Fruit fly (Drosophila melanogaster) whole organism, pupa: ENCODE data around the gene CG14662.
A peak's percentile ranks its signal among the peaks of the same experiment; 100 is the strongest.

ENCODE experiments used
- CG10348 ChIP-seq: fragments of 200-800 bp; sonication (Bioruptor generic); IDR thresholded peaks from 2 replicates; pipeline ENCODE4 v1.3.6; 2022; ENCODE audit warnings: missing biosample characterization, missing genetic modification characterization
- CG12605 ChIP-seq: fragments of 200-800 bp; sonication (Bioruptor generic); IDR thresholded peaks from 2 replicates; pipeline ENCODE4 v1.3.6; 2022; ENCODE audit warnings: missing biosample characterization, missing genetic modification characterization
- CG13204 ChIP-seq: fragments of 200-800 bp; sonication (Bioruptor generic); optimal IDR thresholded peaks from 2 replicates; lab custom pipeline; 2018; ENCODE audit warnings: missing biosample characterization, mild to moderate bottlenecking, missing genetic modification characterization, moderate library complexity
- CG14655 ChIP-seq: fragments of 200-800 bp; sonication (Bioruptor generic); optimal IDR thresholded peaks from 3 replicates; lab custom pipeline; 2017; ENCODE audit warnings: mild to moderate bottlenecking, missing biosample characterization, missing genetic modification reagents, missing genetic modification characterization
- CG15710 ChIP-seq: fragments of 200-800 bp; sonication (Bioruptor generic); optimal IDR thresholded peaks from 2 replicates; lab custom pipeline; 2018; ENCODE audit warnings: missing biosample characterization, mild to moderate bottlenecking, missing genetic modification characterization, moderate library complexity
- CG17806 ChIP-seq: fragments of 200-800 bp; sonication (Bioruptor generic); optimal IDR thresholded peaks from 2 replicates; lab custom pipeline; 2018; ENCODE audit warnings: missing biosample characterization, mild to moderate bottlenecking, missing genetic modification characterization, moderate library complexity
- CG34367 ChIP-seq: fragments of 200-800 bp; sonication (Bioruptor generic); optimal IDR thresholded peaks from 2 replicates; lab custom pipeline; 2018; ENCODE audit warnings: missing biosample characterization, mild to moderate bottlenecking, missing genetic modification characterization
- CG4496 ChIP-seq: fragments of 200-800 bp; sonication (Bioruptor generic); IDR thresholded peaks from 3 replicates; pipeline ENCODE4 v1.3.6; 2022; ENCODE audit warnings: missing biosample characterization, missing genetic modification characterization
- CG8159 ChIP-seq: fragments of 200-800 bp; sonication (Bioruptor generic); optimal IDR thresholded peaks from 3 replicates; lab custom pipeline; 2018; ENCODE audit warnings: missing biosample characterization, mild to moderate bottlenecking, missing genetic modification characterization, moderate library complexity
- CG8301 ChIP-seq: fragments of 200-800 bp; sonication (Bioruptor generic); optimal IDR thresholded peaks from 2 replicates; lab custom pipeline; 2018; ENCODE audit warnings: missing biosample characterization, mild to moderate bottlenecking, missing genetic modification characterization
- CG9948 ChIP-seq: fragments of 200-800 bp; sonication (Bioruptor generic); optimal IDR thresholded peaks from 2 replicates; lab custom pipeline; 2018; ENCODE audit warnings: missing biosample characterization, mild to moderate bottlenecking, missing genetic modification characterization, moderate library complexity
- D1 ChIP-seq: fragments of 200-800 bp; sonication (Bioruptor generic); optimal IDR thresholded peaks from 2 replicates; lab custom pipeline; 2018; ENCODE audit warnings: missing biosample characterization, mild to moderate bottlenecking, missing genetic modification characterization, moderate library complexity
- EcR ChIP-seq: fragments of 200-800 bp; sonication (Bioruptor generic); optimal IDR thresholded peaks from 3 replicates; lab custom pipeline; 2019; ENCODE audit warnings: missing biosample characterization, missing genetic modification characterization, mild to moderate bottlenecking, moderate library complexity, missing genetic modification reagents
- Ets98B ChIP-seq: fragments of 200-800 bp; sonication (Bioruptor generic); IDR thresholded peaks from 2 replicates; pipeline ENCODE4 v1.3.6; 2022; ENCODE audit warnings: missing biosample characterization, missing genetic modification characterization
- Pif1A ChIP-seq: fragments of 200-800 bp; sonication (Bioruptor generic); optimal IDR thresholded peaks from 3 replicates; lab custom pipeline; 2016; ENCODE audit warnings: missing biosample characterization, missing genetic modification characterization
- Snoo ChIP-seq: fragments of 200-800 bp; sonication (Bioruptor generic); optimal IDR thresholded peaks from 3 replicates; lab custom pipeline; 2017; ENCODE audit warnings: missing biosample characterization, mild to moderate bottlenecking, missing genetic modification characterization, inconsistent platforms
- fd96Ca ChIP-seq: fragments of 200-800 bp; sonication (Bioruptor generic); IDR thresholded peaks from 3 replicates; pipeline ENCODE4 v1.3.6; 2022; ENCODE audit warnings: missing biosample characterization, missing genetic modification characterization
- gl ChIP-seq: fragments of 200-800 bp; sonication (Bioruptor generic); optimal IDR thresholded peaks from 2 replicates; lab custom pipeline; 2018; ENCODE audit warnings: missing biosample characterization, mild to moderate bottlenecking, missing genetic modification characterization
- rn ChIP-seq: fragments of 200-800 bp; sonication (Bioruptor generic); IDR thresholded peaks from 2 replicates; pipeline ENCODE4 v1.3.6; 2022; ENCODE audit warnings: missing biosample characterization, missing genetic modification characterization

Gene CG14662

DNA sequence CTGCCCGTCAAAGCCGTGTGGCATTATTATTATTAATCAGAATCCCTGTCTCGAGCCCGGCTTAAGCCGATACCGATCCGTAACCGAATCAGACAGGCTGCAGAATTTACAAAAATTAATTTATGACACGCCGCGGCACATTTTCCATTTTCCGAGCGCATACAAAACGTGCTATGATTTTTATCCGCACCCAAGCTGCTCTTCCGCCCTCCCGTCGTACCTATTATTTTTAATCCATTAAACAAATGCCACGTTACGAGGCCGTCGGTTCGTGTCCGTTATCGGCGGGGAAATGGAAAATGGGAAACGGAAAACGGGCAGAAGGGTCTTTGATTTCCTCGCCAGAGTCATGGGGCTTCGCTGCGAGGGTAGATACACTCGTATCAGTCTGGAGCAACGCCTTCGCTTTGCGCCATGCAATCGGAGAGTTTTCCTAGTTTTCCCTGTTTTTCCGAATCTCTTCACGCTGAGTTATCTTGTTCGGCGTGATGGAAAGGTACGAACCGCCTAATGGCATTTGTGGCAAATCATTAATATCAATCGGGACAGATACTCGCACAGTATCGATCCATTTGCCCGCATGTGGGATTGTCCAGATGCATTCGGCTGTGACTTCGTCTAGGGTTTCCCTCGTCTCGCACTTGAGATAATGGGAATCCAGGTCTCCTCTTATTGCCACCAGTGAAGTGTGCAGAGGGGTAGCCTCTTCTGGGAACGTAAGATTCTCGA, 3.8 kb downstream of the CG14662 start:
- TF ChIP-seq Ets98B (GFP tag; lab: Robert Waterston, UW) (no peak), CG14655 (GFP tag; lab: Kevin White, UChicago) (no peak), EcR (no peak), CG9948 (tag; lab: Kevin White, UChicago) (no peak), CG12605 (GFP tag; lab: Robert Waterston, UW) (no peak), CG15710 (no peak), fd96Ca (GFP tag; lab: Robert Waterston, UW) (no peak), CG8301 (tag; lab: Kevin White, UChicago) (no peak), Snoo (tag; lab: Kevin White, UChicago) (no peak)

dm6 chr3R:4979143-4979728, 4.8 kb downstream of the CG14662 start:
- TF ChIP-seq Snoo (tag; lab: Kevin White, UChicago) (no peak), CG10348 (GFP tag; lab: Robert Waterston, UW) (no peak), CG34367 (tag; lab: Kevin White, UChicago) (no peak), CG9948 (tag; lab: Kevin White, UChicago) (no peak), fd96Ca (GFP tag; lab: Robert Waterston, UW) (0 out of 3 replicates have a peak, but pooled peaks have one; percentile 24), CG8159 (tag; lab: Kevin White, UChicago) (peak; percentile 41), EcR (no peak), Pif1A (GFP tag; lab: Kevin White, UChicago) (peak; percentile 7), Ets98B (GFP tag; lab: Robert Waterston, UW) (no peak), gl (no peak), CG15710 (peak; percentile 20), CG4496 (GFP tag; lab: Robert Waterston, UW) (no peak), D1 (tag; lab: Kevin White, UChicago) (no peak), CG17806 (tag; lab: Kevin White, UChicago) (peak; percentile 22), CG13204 (GFP tag; lab: Kevin White, UChicago) (no peak), CG8301 (tag; lab: Kevin White, UChicago) (no peak), CG14655 (GFP tag; lab: Kevin White, UChicago) (peak; percentile 22)

- TF ChIP-seq CG9948 (tag; lab: Kevin White, UChicago) (no peak), CG13204 (GFP tag; lab: Kevin White, UChicago) (peak; percentile 25)
Measured at dm6 chr3R:4978256-4979021, 5.6 kb downstream of the CG14662 start.

DNA sequence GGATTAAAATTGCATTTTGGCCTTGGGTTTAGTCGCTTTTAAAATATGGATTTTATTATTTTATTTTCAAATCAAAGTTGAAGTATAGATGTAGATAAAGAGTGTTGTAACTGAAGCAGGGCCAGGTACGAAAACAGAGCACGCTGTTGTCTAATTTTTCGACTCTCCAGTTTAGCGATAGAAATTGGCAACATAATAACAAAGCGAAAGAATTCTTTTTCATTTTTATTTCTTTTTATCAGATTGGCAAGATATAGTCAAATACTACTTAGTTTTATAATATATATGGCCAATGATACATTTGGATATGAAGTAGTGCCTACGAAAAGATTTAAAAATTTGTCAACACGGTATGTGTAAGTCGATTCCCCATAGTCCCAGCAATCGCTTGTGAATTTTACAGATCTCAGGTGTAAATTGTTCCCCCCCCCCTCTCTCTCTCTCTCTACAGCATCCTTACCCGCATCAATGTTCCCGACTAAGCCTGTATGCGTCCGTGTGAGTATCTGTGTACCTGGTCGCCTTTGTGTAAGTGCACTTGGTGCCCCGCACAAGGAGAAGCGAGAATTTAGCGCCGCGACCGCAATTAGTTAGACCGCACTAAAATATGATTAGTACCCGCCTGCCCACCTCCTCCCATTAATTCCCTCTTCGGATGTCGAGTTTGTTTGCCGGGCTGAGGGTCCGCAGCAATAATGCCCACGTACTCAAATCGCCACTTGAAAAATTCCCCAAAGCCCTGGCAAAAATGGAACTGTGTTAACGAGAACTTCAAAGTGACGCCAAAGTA, 8.0 kb downstream of the CG14662 start:
- TF ChIP-seq CG14655 (GFP tag; lab: Kevin White, UChicago) = peak; percentile 43
- TF ChIP-seq gl = no peak
- TF ChIP-seq, all 21 proteins: peak for 1

dm6 chr3R:4975315-4975777, 8.7 kb downstream of the CG14662 start:
- TF ChIP-seq Ets98B (GFP tag; lab: Robert Waterston, UW) (no peak), CG4496 (GFP tag; lab: Robert Waterston, UW) (0 out of 3 replicates have a peak, but pooled peaks have one; percentile 7)

- TF ChIP-seq rn (GFP tag; lab: Robert Waterston, UW) (no peak), CG4496 (GFP tag; lab: Robert Waterston, UW) (no peak), CG9948 (tag; lab: Kevin White, UChicago) (peak; percentile 15), Ets98B (GFP tag; lab: Robert Waterston, UW) (no peak), gl (no peak), CG8301 (tag; lab: Kevin White, UChicago) (peak; percentile 14), Pif1A (GFP tag; lab: Kevin White, UChicago) (peak; percentile 3), CG14655 (GFP tag; lab: Kevin White, UChicago) (no peak), CG8159 (tag; lab: Kevin White, UChicago) (peak; percentile 12), CG34367 (tag; lab: Kevin White, UChicago) (no peak)
- TF ChIP-seq, all 21 proteins: peak for 4
Measured at dm6 chr3R:4974514-4975314, 9.3 kb downstream of the CG14662 start.
